Worm (Caenorhabditis elegans): ENCODE measurements around the gene ipla-6.

ce11 chrIV:6323654-6324224 lies 13.7 kb upstream of the ipla-6 start, which contains the start of gene sqd-1:
- peak; percentile 97 for TF ChIP-seq nhr-21 (tag; optimal IDR thresholded peaks at IDR 0.05)
- peak; percentile 78 for TF ChIP-seq zag-1 (tag; optimal IDR thresholded peaks at IDR 0.05)
- TF ChIP-seq ama-1 (optimal IDR thresholded peaks at IDR 0.05), result peak; percentile 60
- peak; percentile 91 for TF ChIP-seq egl-27 (tag; optimal IDR thresholded peaks at IDR 0.05)
- peak; percentile 100 for TF ChIP-seq ZK546.5 (tag; optimal IDR thresholded peaks at IDR 0.05)
- no peak for TF ChIP-seq nhr-12 (tag; optimal IDR thresholded peaks at IDR 0.05)
- peak; percentile 98 to 99 for TF ChIP-seq lsy-2 (tag; optimal IDR thresholded peaks at IDR 0.05)
- TF ChIP-seq dmd-4 (tag; optimal IDR thresholded peaks at IDR 0.05), result no peak

Measured in whole organism, L2 larva.